Worm (Caenorhabditis elegans) whole organism, midembryonic: Measurements from ENCODE around the gene C47E8.9.

Source experiments
- T22C8.4 ChIP-seq: fragments of 200-800 bp; sonication (Bioruptor generic); IDR thresholded peaks from 2 replicates; pipeline ENCODE4 v1.3.6; 2022; ENCODE audit warnings: missing genetic modification characterization, missing compliant biosample characterization
- flt-1 ChIP-seq: fragments of 200-800 bp; sonication (Bioruptor generic); IDR thresholded peaks from 2 replicates; pipeline ENCODE4 v1.3.6; 2022; ENCODE audit warnings: missing genetic modification characterization, missing compliant biosample characterization
- klf-2 ChIP-seq: fragments of 200-800 bp; sonication (Bioruptor generic); conservative IDR thresholded peaks from 2 replicates; pipeline ENCODE4 v1.3.6; 2022; ENCODE audit warnings: missing genetic modification reagents, missing genetic modification characterization, missing compliant biosample characterization
- med-1 ChIP-seq: sonication (generic microtip); optimal IDR thresholded peaks from 2 replicates; lab custom pipeline; 2017; ENCODE audit warnings: missing genetic modification characterization, mild to moderate bottlenecking, missing compliant biosample characterization, antibody characterized with exemption, missing genetic modification reagents; ENCODE audit not compliant: insufficient read depth
- ref-1 ChIP-seq: fragments of 200-800 bp; sonication (Bioruptor generic); conservative IDR thresholded peaks from 2 replicates; pipeline ENCODE4 v1.3.6; 2022; ENCODE audit warnings: missing genetic modification reagents, missing genetic modification characterization, missing compliant biosample characterization
- tab-1 ChIP-seq: fragments of 200-800 bp; sonication (Bioruptor generic); IDR thresholded peaks from 2 replicates; pipeline ENCODE4 v1.3.6; 2022; ENCODE audit warnings: missing genetic modification characterization, missing compliant biosample characterization
- ztf-23 ChIP-seq: fragments of 200-800 bp; sonication (Bioruptor generic); IDR thresholded peaks from 2 replicates; pipeline ENCODE4 v1.3.6; 2022; ENCODE audit warnings: missing genetic modification reagents, missing genetic modification characterization, missing compliant biosample characterization
- ztf-29 ChIP-seq: fragments of 200-800 bp; sonication (Bioruptor generic); IDR thresholded peaks from 2 replicates; pipeline ENCODE4 v1.3.6; 2022; ENCODE audit warnings: missing genetic modification reagents, missing genetic modification characterization, missing compliant biosample characterization

- TF ChIP-seq flt-1 (no peak), med-1 (GFP tag; lab: Kevin White, UChicago) (no peak), ztf-29 (GFP tag; lab: Robert Waterston, UW) (no peak), klf-2 (GFP tag; lab: Robert Waterston, UW) (no peak), ztf-23 (GFP tag; lab: Robert Waterston, UW) (no peak), tab-1 (GFP tag; lab: Robert Waterston, UW) (no peak), T22C8.4 (no peak), ref-1 (GFP tag; lab: Robert Waterston, UW) (no peak)
These were observed 7.4 kb upstream of the C47E8.9 start for ce11 chrV:14655689-14656088.
